Worm (Caenorhabditis elegans) whole organism, late embryonic: ENCODE measurements around the gene sup-35.

ENCODE experiments used
- C08G9.2 ChIP-seq: sonication (generic microtip); optimal IDR thresholded peaks from 2 replicates; lab custom pipeline; 2016; ENCODE audit warnings: mild to moderate bottlenecking, missing genetic modification characterization, moderate library complexity, missing compliant biosample characterization
- C38D4.7 ChIP-seq: fragments of 200-800 bp; sonication (Bioruptor generic); optimal IDR thresholded peaks from 2 replicates; lab custom pipeline; 2018; ENCODE audit warnings: mild to moderate bottlenecking, missing genetic modification characterization, moderate library complexity, missing compliant biosample characterization
- F13H6.1 ChIP-seq: sonication (generic microtip); optimal IDR thresholded peaks from 2 replicates; lab custom pipeline; 2016; ENCODE audit warnings: missing genetic modification characterization, missing compliant biosample characterization
- ahr-1 ChIP-seq: sonication (generic microtip); optimal IDR thresholded peaks from 2 replicates; lab custom pipeline; 2016; ENCODE audit warnings: missing genetic modification characterization, missing compliant biosample characterization
- ceh-14 ChIP-seq: sonication (generic microtip); optimal IDR thresholded peaks from 2 replicates; lab custom pipeline; 2016; ENCODE audit warnings: missing genotype, missing genetic modification characterization, missing compliant biosample characterization
- ceh-18 ChIP-seq: sonication (generic microtip); optimal IDR thresholded peaks from 2 replicates; lab custom pipeline; 2016; ENCODE audit warnings: missing genetic modification characterization, missing compliant biosample characterization
- ceh-2 ChIP-seq: sonication (generic microtip); optimal IDR thresholded peaks from 2 replicates; lab custom pipeline; 2016; ENCODE audit warnings: missing genotype, missing genetic modification characterization, missing compliant biosample characterization
- ceh-24 ChIP-seq: sonication (generic microtip); optimal IDR thresholded peaks from 2 replicates; lab custom pipeline; 2016; ENCODE audit warnings: mild to moderate bottlenecking, missing genetic modification characterization, missing compliant biosample characterization
- ceh-30 ChIP-seq: fragments of 150-350 bp; optimal IDR thresholded peaks from 2 replicates; lab custom pipeline; 2014; ENCODE audit warnings: missing biosample characterization, missing genetic modification characterization
- ceh-31 ChIP-seq: sonication (generic microtip); optimal IDR thresholded peaks from 2 replicates; lab custom pipeline; 2016; ENCODE audit warnings: missing genetic modification characterization, missing compliant biosample characterization
- ceh-34 ChIP-seq: sonication (generic microtip); optimal IDR thresholded peaks from 2 replicates; lab custom pipeline; 2016; ENCODE audit warnings: mild to moderate bottlenecking, missing genetic modification characterization, missing compliant biosample characterization
- ceh-45 ChIP-seq: fragments of 200-800 bp; sonication (Bioruptor generic); IDR thresholded peaks from 2 replicates; pipeline ENCODE4 v1.3.6; 2022; ENCODE audit warnings: missing genetic modification reagents, missing genetic modification characterization, missing compliant biosample characterization
- ceh-6 ChIP-seq: fragments of 200-800 bp; sonication (Bioruptor generic); optimal IDR thresholded peaks from 2 replicates; lab custom pipeline; 2018; ENCODE audit warnings: mild to moderate bottlenecking, missing genetic modification characterization, missing compliant biosample characterization
- ceh-9 ChIP-seq: sonication (generic microtip); optimal IDR thresholded peaks from 2 replicates; lab custom pipeline; 2016; ENCODE audit warnings: mild to moderate bottlenecking, missing genetic modification characterization, inconsistent platforms, missing compliant biosample characterization
- che-1 ChIP-seq: sonication (generic microtip); optimal IDR thresholded peaks from 2 replicates; lab custom pipeline; 2016; ENCODE audit warnings: mild to moderate bottlenecking, missing genetic modification characterization, missing compliant biosample characterization
- dmd-4 ChIP-seq: sonication (generic microtip); optimal IDR thresholded peaks from 2 replicates; lab custom pipeline; 2016; ENCODE audit warnings: borderline replicate concordance, missing genetic modification characterization, missing compliant biosample characterization
- dve-1 ChIP-seq: sonication (generic microtip); optimal IDR thresholded peaks from 2 replicates; lab custom pipeline; 2017; ENCODE audit warnings: antibody characterized with exemption, mild to moderate bottlenecking, missing genetic modification characterization, missing compliant biosample characterization
- elt-2 ChIP-seq: sonication (generic microtip); optimal IDR thresholded peaks from 2 replicates; lab custom pipeline; 2016; ENCODE audit warnings: missing genetic modification reagents, missing genetic modification characterization, missing compliant biosample characterization
- elt-4 ChIP-seq: sonication (generic microtip); optimal IDR thresholded peaks from 2 replicates; lab custom pipeline; 2016; ENCODE audit warnings: missing genetic modification characterization, missing compliant biosample characterization
- ets-4 ChIP-seq: sonication (generic microtip); optimal IDR thresholded peaks from 2 replicates; lab custom pipeline; 2016; ENCODE audit warnings: missing genetic modification characterization, missing compliant biosample characterization
- fax-1 ChIP-seq: sonication (generic microtip); optimal IDR thresholded peaks from 2 replicates; lab custom pipeline; 2016; ENCODE audit warnings: missing genotype, missing genetic modification characterization, missing compliant biosample characterization
- fkh-6 ChIP-seq: sonication (generic microtip); optimal IDR thresholded peaks from 2 replicates; lab custom pipeline; 2016; ENCODE audit warnings: missing genetic modification characterization, missing compliant biosample characterization
- gmeb-2 ChIP-seq: sonication (generic microtip); optimal IDR thresholded peaks from 2 replicates; lab custom pipeline; 2016; ENCODE audit warnings: missing genetic modification characterization, inconsistent platforms, missing compliant biosample characterization
- hlh-13 ChIP-seq: fragments of 200-800 bp; sonication (Bioruptor generic); optimal IDR thresholded peaks from 2 replicates; lab custom pipeline; 2018; ENCODE audit warnings: mild to moderate bottlenecking, missing genetic modification characterization, missing compliant biosample characterization
- hlh-15 ChIP-seq: sonication (generic microtip); optimal IDR thresholded peaks from 2 replicates; lab custom pipeline; 2016; ENCODE audit warnings: missing genetic modification characterization, missing compliant biosample characterization
- hlh-30 ChIP-seq: sonication (generic microtip); optimal IDR thresholded peaks from 2 replicates; lab custom pipeline; 2017; ENCODE audit warnings: antibody characterized with exemption, missing genetic modification characterization, missing compliant biosample characterization; ENCODE audit not compliant: insufficient read depth
- hlh-8 ChIP-seq: sonication (generic microtip); optimal IDR thresholded peaks from 2 replicates; lab custom pipeline; 2016; ENCODE audit warnings: missing genotype, missing genetic modification characterization, missing compliant biosample characterization
- lim-6 ChIP-seq: sonication (generic microtip); optimal IDR thresholded peaks from 2 replicates; lab custom pipeline; 2016; ENCODE audit warnings: missing genetic modification characterization, missing compliant biosample characterization
- mec-3 ChIP-seq: sonication (generic microtip); optimal IDR thresholded peaks from 2 replicates; lab custom pipeline; 2016; ENCODE audit warnings: borderline replicate concordance, missing genetic modification characterization, missing compliant biosample characterization
- nfya-1 ChIP-seq: sonication (generic microtip); optimal IDR thresholded peaks from 2 replicates; lab custom pipeline; 2017; ENCODE audit warnings: missing genetic modification characterization, mild to moderate bottlenecking, missing compliant biosample characterization, antibody characterized with exemption, moderate library complexity
- nhr-232 ChIP-seq: sonication (generic microtip); optimal IDR thresholded peaks from 2 replicates; lab custom pipeline; 2016; ENCODE audit warnings: missing genetic modification characterization, missing compliant biosample characterization
- npax-4 ChIP-seq: sonication (generic microtip); optimal IDR thresholded peaks from 2 replicates; lab custom pipeline; 2016; ENCODE audit warnings: missing genetic modification characterization, missing compliant biosample characterization
- pag-3 ChIP-seq: sonication (generic microtip); optimal IDR thresholded peaks from 2 replicates; lab custom pipeline; 2016; ENCODE audit warnings: missing compliant biosample characterization, missing genetic modification characterization, borderline replicate concordance
- pha-2 ChIP-seq: sonication (generic microtip); optimal IDR thresholded peaks from 2 replicates; lab custom pipeline; 2017; ENCODE audit warnings: mild to moderate bottlenecking, missing genetic modification characterization, missing compliant biosample characterization
- pros-1 ChIP-seq: fragments of 150-350 bp; optimal IDR thresholded peaks from 2 replicates; lab custom pipeline; 2014; ENCODE audit warnings: missing biosample characterization, missing genetic modification reagents, missing genetic modification characterization
- ref-2 ChIP-seq: sonication (generic microtip); optimal IDR thresholded peaks from 2 replicates; lab custom pipeline; 2016; ENCODE audit warnings: missing genetic modification characterization, missing compliant biosample characterization
- rnt-1 ChIP-seq: sonication (generic microtip); optimal IDR thresholded peaks from 2 replicates; lab custom pipeline; 2016; ENCODE audit warnings: missing genetic modification characterization, missing compliant biosample characterization
- syd-9 ChIP-seq: sonication (generic microtip); optimal IDR thresholded peaks from 2 replicates; lab custom pipeline; 2016; ENCODE audit warnings: mild to moderate bottlenecking, missing genetic modification characterization, moderate library complexity, missing compliant biosample characterization
- tbx-2 ChIP-seq: sonication (generic microtip); optimal IDR thresholded peaks from 2 replicates; lab custom pipeline; 2016; ENCODE audit warnings: missing genetic modification characterization, missing compliant biosample characterization
- tbx-7 ChIP-seq: sonication (generic microtip); optimal IDR thresholded peaks from 2 replicates; lab custom pipeline; 2016; ENCODE audit warnings: missing genotype, missing genetic modification characterization, missing compliant biosample characterization
- ttx-3 ChIP-seq: sonication (generic microtip); optimal IDR thresholded peaks from 2 replicates; lab custom pipeline; 2016; ENCODE audit warnings: missing genetic modification reagents, missing genetic modification characterization, missing compliant biosample characterization
- unc-3 ChIP-seq, 2 experiments: fragments of 200-800 bp in 1 of 2; sonication (Bioruptor generic) in 1 of 2; sonication (generic microtip) in 1 of 2; conservative IDR thresholded peaks in 1 of 2; optimal IDR thresholded peaks in 1 of 2; 2 replicates each; pipeline versions ENCODE4 v1.3.6 to Lab custom; 2016 to 2022; ENCODE audit warnings: missing compliant biosample characterization in 2 of 2, missing genetic modification characterization in 2 of 2, missing genetic modification reagents in 1 of 2
- unc-42 ChIP-seq: sonication (generic microtip); optimal IDR thresholded peaks from 2 replicates; lab custom pipeline; 2016; ENCODE audit warnings: missing genotype, missing genetic modification characterization, missing compliant biosample characterization
- unc-55 ChIP-seq: sonication (generic microtip); optimal IDR thresholded peaks from 2 replicates; lab custom pipeline; 2017; ENCODE audit warnings: missing biosample characterization, missing genetic modification reagents, missing genetic modification characterization
- unc-86 ChIP-seq: sonication (generic microtip); optimal IDR thresholded peaks from 2 replicates; lab custom pipeline; 2016; ENCODE audit warnings: missing genetic modification characterization, missing compliant biosample characterization
- zip-5 ChIP-seq: sonication (generic microtip); optimal IDR thresholded peaks from 2 replicates; lab custom pipeline; 2016; ENCODE audit warnings: missing genetic modification characterization, missing compliant biosample characterization
- ztf-16 ChIP-seq: sonication (generic microtip); optimal IDR thresholded peaks from 2 replicates; lab custom pipeline; 2017; ENCODE audit warnings: missing genetic modification characterization, missing compliant biosample characterization

sup-35 gene

DNA sequence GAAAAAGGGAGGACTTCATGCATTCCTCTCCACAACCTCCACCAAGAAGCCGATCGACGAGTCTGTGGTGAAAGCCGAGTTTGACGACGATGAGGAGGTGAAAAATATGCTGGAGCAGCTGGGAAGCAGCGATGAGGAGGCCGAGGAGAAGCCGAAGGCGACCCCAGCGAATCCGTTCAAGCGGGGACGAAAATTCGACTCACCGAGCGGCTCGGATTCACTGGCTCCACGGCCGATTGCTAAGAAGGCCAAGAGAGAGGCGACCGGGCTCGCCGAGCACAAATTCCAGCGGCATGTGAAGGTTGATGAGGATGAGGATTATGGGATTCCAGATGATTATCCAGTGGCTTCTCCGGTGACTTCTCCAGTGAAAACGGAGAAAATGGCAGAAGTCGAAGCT lies 23.9 kb upstream of the sup-35 start:
- TF ChIP-seq pag-3 (tag; lab: Kevin White, UChicago) (no peak), tbx-2 (no peak), tbx-7 (tag; lab: Kevin White, UChicago) (no peak), fkh-6 (tag; lab: Kevin White, UChicago) (no peak), elt-4 (tag; lab: Kevin White, UChicago) (peak; percentile 58), gmeb-2 (tag; lab: Kevin White, UChicago) (no peak), ceh-2 (tag; lab: Kevin White, UChicago) (no peak), dmd-4 (tag; lab: Kevin White, UChicago) (no peak), unc-55 (GFP tag; lab: Kevin White, UChicago) (no peak), che-1 (tag; lab: Kevin White, UChicago) (no peak), C08G9.2 (tag; lab: Kevin White, UChicago) (peak; percentile 10), ceh-45 (no peak), ceh-24 (tag; lab: Kevin White, UChicago) (no peak)

- TF ChIP-seq pros-1 (tag; lab: Kevin White, UChicago), result peak; percentile 38
- peak; percentile 27 for TF ChIP-seq hlh-13
- TF ChIP-seq hlh-15 (tag; lab: Kevin White, UChicago), result peak; percentile 6
- peak; percentile 49 for TF ChIP-seq F13H6.1 (tag; lab: Kevin White, UChicago)
- peak; percentile 88 for TF ChIP-seq rnt-1 (tag; lab: Kevin White, UChicago)
- no peak for TF ChIP-seq mec-3
- peak; percentile 49 for TF ChIP-seq unc-86 (tag; lab: Kevin White, UChicago)
- TF ChIP-seq tbx-2, result peak; percentile 89
- TF ChIP-seq che-1 (tag; lab: Kevin White, UChicago), result peak; percentile 13
- peak; percentile 56 for TF ChIP-seq ahr-1 (tag; lab: Kevin White, UChicago)
- peak; percentile 13 for TF ChIP-seq pha-2
- TF ChIP-seq C38D4.7 (GFP tag; lab: Kevin White, UChicago), result peak; percentile 15
- peak; percentile 82 for TF ChIP-seq C08G9.2 (tag; lab: Kevin White, UChicago)
- no peak for TF ChIP-seq ceh-30 (tag; lab: Kevin White, UChicago)
- peak; percentile 57 for TF ChIP-seq nfya-1 (tag; lab: Kevin White, UChicago)
- peak; percentile 67 for TF ChIP-seq lim-6 (tag; lab: Kevin White, UChicago)
- no peak for TF ChIP-seq ceh-9 (tag; lab: Kevin White, UChicago)
- no peak for TF ChIP-seq nhr-232 (tag; lab: Kevin White, UChicago)
- TF ChIP-seq unc-3 (GFP tag; conservative IDR thresholded peaks at IDR 0.05; lab: Robert Waterston, UW), result peak; percentile 24; the same call in 1 of the 2 replicates
- TF ChIP-seq unc-3 (tag; optimal IDR thresholded peaks at IDR 0.05; lab: Kevin White, UChicago), result no peak
- TF ChIP-seq ceh-31 (tag; lab: Kevin White, UChicago), result peak; percentile 95
- TF ChIP-seq ceh-34 (tag; lab: Kevin White, UChicago), result peak; percentile 55
- TF ChIP-seq dve-1 (tag; lab: Kevin White, UChicago), result no peak
- peak; percentile 67 for TF ChIP-seq hlh-8
- peak; percentile 55 for TF ChIP-seq unc-42 (tag; lab: Kevin White, UChicago)
- peak; percentile 24 for TF ChIP-seq ceh-18 (tag; lab: Kevin White, UChicago)
- TF ChIP-seq ztf-16, result peak; percentile 59
- TF ChIP-seq ets-4 (tag; lab: Kevin White, UChicago), result peak; percentile 78
- no peak for TF ChIP-seq syd-9 (tag; lab: Kevin White, UChicago)
- peak; percentile 32 for TF ChIP-seq tbx-7 (tag; lab: Kevin White, UChicago)
- TF ChIP-seq elt-2 (tag; lab: Kevin White, UChicago), result peak; percentile 74
- peak; percentile 85 for TF ChIP-seq zip-5 (tag; lab: Kevin White, UChicago)
- no peak for TF ChIP-seq ceh-6 (GFP tag; lab: Kevin White, UChicago)
- peak; percentile 67 for TF ChIP-seq ceh-14 (tag; lab: Kevin White, UChicago)
- no peak for TF ChIP-seq npax-4 (tag; lab: Kevin White, UChicago)
- TF ChIP-seq hlh-30 (tag; lab: Kevin White, UChicago), result peak; percentile 23
- peak; percentile 80 for TF ChIP-seq fax-1
- peak; percentile 87 for TF ChIP-seq ref-2
- TF ChIP-seq ceh-2 (tag; lab: Kevin White, UChicago), result peak; percentile 81
- TF ChIP-seq ttx-3, result peak; percentile 47
- TF ChIP-seq dmd-4 (tag; lab: Kevin White, UChicago), result peak; percentile 36
- peak; percentile 3 for TF ChIP-seq gmeb-2 (tag; lab: Kevin White, UChicago)
Observed at ce11 chrIII:11141791-11142490, 22.9 kb upstream of the sup-35 start, which contains the start of the genes Y47D3A.1 and pola-1. Y47D3A.1 (minus strand) TSS chrIII:11141841. pola-1 (plus strand) TSS chrIII:11142448.
